Worm (Caenorhabditis elegans) whole organism, early embryonic: ENCODE measurements around the gene spo-11.

Experiments
- aly-1 ChIP-seq: sonication (generic microtip); optimal IDR thresholded peaks from 2 replicates; lab custom pipeline; 2016; ENCODE audit warnings: missing genetic modification characterization, missing compliant biosample characterization
- ama-1 ChIP-seq: fragments of 150-350 bp; optimal IDR thresholded peaks from 2 replicates; lab custom pipeline; 2014
- ets-7 ChIP-seq: sonication (generic microtip); optimal IDR thresholded peaks from 2 replicates; lab custom pipeline; 2016; ENCODE audit warnings: missing genotype, missing genetic modification characterization, missing compliant biosample characterization
- flt-1 ChIP-seq: fragments of 200-800 bp; sonication (Bioruptor generic); IDR thresholded peaks from 2 replicates; pipeline ENCODE4 v1.3.6; 2022; ENCODE audit warnings: missing genetic modification characterization, missing compliant biosample characterization
- hmbx-1 ChIP-seq: sonication (generic microtip); optimal IDR thresholded peaks from 2 replicates; lab custom pipeline; 2016; ENCODE audit warnings: mild to moderate bottlenecking, missing genetic modification characterization, missing compliant biosample characterization
- hmg-4 ChIP-seq: fragments of 200-800 bp; sonication (Bioruptor generic); optimal IDR thresholded peaks from 2 replicates; lab custom pipeline; 2018; ENCODE audit warnings: mild to moderate bottlenecking, missing genetic modification characterization, missing compliant biosample characterization
- hnd-1 ChIP-seq: sonication (generic microtip); optimal IDR thresholded peaks from 2 replicates; lab custom pipeline; 2016; ENCODE audit warnings: missing genetic modification characterization, missing compliant biosample characterization
- pes-1 ChIP-seq: fragments of 200-800 bp; sonication (Bioruptor generic); IDR thresholded peaks from 2 replicates; pipeline ENCODE4 v1.3.6; 2022; ENCODE audit warnings: missing genetic modification reagents, missing genetic modification characterization, missing compliant biosample characterization
- sea-1 ChIP-seq: fragments of 200-800 bp; sonication (Bioruptor generic); conservative IDR thresholded peaks from 2 replicates; pipeline ENCODE4 v1.3.6; 2022; ENCODE audit warnings: missing genetic modification characterization, missing compliant biosample characterization
- tbx-11 ChIP-seq: fragments of 200-800 bp; sonication (Bioruptor generic); IDR thresholded peaks from 2 replicates; pipeline ENCODE4 v1.3.6; 2022; ENCODE audit warnings: missing genetic modification characterization, missing compliant biosample characterization
- tbx-37 ChIP-seq: fragments of 200-800 bp; sonication (Bioruptor generic); conservative IDR thresholded peaks from 2 replicates; pipeline ENCODE4 v1.3.6; 2022; ENCODE audit warnings: missing genetic modification reagents, missing genetic modification characterization, missing compliant biosample characterization
- tra-4 ChIP-seq: sonication (generic microtip); optimal IDR thresholded peaks from 2 replicates; lab custom pipeline; 2017; ENCODE audit warnings: missing genetic modification characterization, missing compliant biosample characterization

ce11 chrIV:11118837-11119491 lies 5.7 kb downstream of the spo-11 start, which contains the start of the genes imp-2 and enpl-1:
- TF ChIP-seq hmbx-1 (no peak), ama-1 (no peak), hnd-1 (no peak), pes-1 (GFP tag; lab: Robert Waterston, UW) (no peak), ets-7 (tag; lab: Kevin White, UChicago) (no peak), tra-4 (tag; lab: Kevin White, UChicago) (no peak), tbx-37 (no peak), aly-1 (peak; percentile 60), hmg-4 (GFP tag; lab: Kevin White, UChicago) (peak; percentile 68), flt-1 (GFP tag; lab: Robert Waterston, UW) (0 out of 2 replicates have a peak, but pooled peaks have one; percentile 36), sea-1 (GFP tag; lab: Robert Waterston, UW) (no peak), tbx-11 (GFP tag; lab: Robert Waterston, UW) (no peak)
